Fruit fly (Drosophila melanogaster): ENCODE results near the gene CG44037.

dm6 chr3R:12248243-12248642 lies 10.3 kb upstream of the CG44037 start:
- TF ChIP-seq Myc (optimal IDR thresholded peaks at IDR 0.05) (no peak), Sin3A (optimal IDR thresholded peaks at IDR 0.05) (no peak), ttk (optimal IDR thresholded peaks at IDR 0.05) (no peak), h (optimal IDR thresholded peaks at IDR 0.05) (no peak), insv (optimal IDR thresholded peaks at IDR 0.05) (no peak), psq (optimal IDR thresholded peaks at IDR 0.05) (no peak)
